Fruit fly (Drosophila melanogaster): ENCODE data around the gene CG9107.
A peak's percentile ranks its signal among the peaks of the same experiment; 100 is the strongest.

DNA sequence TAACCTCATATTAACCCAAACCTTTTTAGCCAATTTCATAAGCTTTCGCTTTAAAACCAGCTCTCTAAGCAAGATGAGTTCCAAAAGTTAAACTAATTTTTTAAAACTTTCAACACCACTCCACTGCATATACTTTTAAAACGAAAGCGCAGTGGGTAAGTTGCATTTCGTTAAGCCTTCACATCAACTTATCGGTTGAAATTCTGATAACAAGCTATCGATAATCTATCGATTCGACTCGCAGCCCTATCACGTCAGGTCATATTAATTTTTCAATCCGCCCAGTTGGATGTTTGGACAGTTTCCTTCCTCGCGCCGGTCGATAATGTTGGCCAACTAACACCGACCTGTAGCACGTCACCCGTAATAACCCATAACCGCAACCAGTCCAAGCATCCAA, 38.2 kb downstream of the CG9107 start, which contains the start of gene ifc:
- TF ChIP-seq cic (GFP tag; optimal IDR thresholded peaks at IDR 0.05) (peak; percentile 17), CG5204 (GFP tag; optimal IDR thresholded peaks at IDR 0.05) (no peak), pad (GFP tag; optimal IDR thresholded peaks at IDR 0.05) (no peak), CG7101 (tag; optimal IDR thresholded peaks at IDR 0.05) (peak; percentile 50), Clk (GFP tag; optimal IDR thresholded peaks at IDR 0.05) (peak; percentile 35), CG1620 (GFP tag; optimal IDR thresholded peaks at IDR 0.05) (peak; percentile 57), Crg-1 (GFP tag; optimal IDR thresholded peaks at IDR 0.05) (no peak), CG12768 (GFP tag; optimal IDR thresholded peaks at IDR 0.05) (peak; percentile 3)
